Worm (Caenorhabditis elegans) whole organism, mixed stage, embryonic: ENCODE results near the gene F21F8.5.

Source experiments
- blmp-1 ChIP-seq: fragments of 150-350 bp; optimal IDR thresholded peaks from 2 replicates; lab custom pipeline; 2014; ENCODE audit warnings: missing biosample characterization, missing genetic modification characterization
- ceh-43 ChIP-seq: fragments of 200-800 bp; sonication (Bioruptor generic); optimal IDR thresholded peaks from 2 replicates; lab custom pipeline; 2018; ENCODE audit warnings: mild to moderate bottlenecking, missing genetic modification characterization, moderate library complexity, missing compliant biosample characterization
- elt-3 ChIP-seq: fragments of 150-350 bp; optimal IDR thresholded peaks from 2 replicates; lab custom pipeline; 2014; ENCODE audit warnings: missing biosample characterization, missing genetic modification characterization
- ham-2 ChIP-seq: fragments of 200-800 bp; sonication (Bioruptor generic); optimal IDR thresholded peaks from 2 replicates; lab custom pipeline; 2018; ENCODE audit warnings: mild to moderate bottlenecking, missing genetic modification characterization, missing compliant biosample characterization
- lsy-2 ChIP-seq: fragments of 150-350 bp; optimal IDR thresholded peaks from 2 replicates; lab custom pipeline; 2014; ENCODE audit warnings: missing biosample characterization, missing genetic modification characterization
- mab-5 ChIP-seq: fragments of 150-350 bp; optimal IDR thresholded peaks from 2 replicates; lab custom pipeline; 2014; ENCODE audit warnings: missing biosample characterization, missing genetic modification characterization
- snpc-4 ChIP-seq: fragments of 150-350 bp; optimal IDR thresholded peaks from 2 replicates; lab custom pipeline; 2014; ENCODE audit warnings: missing biosample characterization, missing genetic modification characterization
- unc-39 ChIP-seq: fragments of 150-350 bp; optimal IDR thresholded peaks from 2 replicates; lab custom pipeline; 2014; ENCODE audit warnings: missing biosample characterization, missing genetic modification characterization
- zip-8 ChIP-seq: fragments of 150-350 bp; optimal IDR thresholded peaks from 2 replicates; lab custom pipeline; 2014; ENCODE audit warnings: missing biosample characterization, missing genetic modification characterization

DNA sequence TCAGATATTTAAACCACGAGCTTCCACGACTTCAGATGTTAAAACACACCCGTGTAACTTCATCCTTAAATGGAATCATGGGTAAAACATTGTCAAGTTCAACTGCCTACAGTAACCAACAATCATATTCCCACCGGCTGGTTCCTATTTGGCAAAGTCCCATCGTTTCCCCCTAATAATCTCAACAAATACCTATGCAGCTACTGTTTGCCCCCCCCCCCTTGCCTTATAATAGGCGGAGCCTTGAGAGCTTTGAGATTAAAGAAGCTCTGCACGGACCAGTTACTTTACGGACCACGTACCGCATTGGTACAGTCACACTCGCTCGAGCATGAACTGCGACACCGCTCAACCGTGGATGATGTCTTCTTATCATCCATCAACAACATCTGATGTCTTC, 41.5 kb downstream of the F21F8.5 start, which contains the start of gene pax-1:
- TF ChIP-seq snpc-4 (tag; lab: Kevin White, UChicago) (no peak), mab-5 (tag; lab: Kevin White, UChicago) (no peak), blmp-1 (tag; lab: Kevin White, UChicago) (no peak), zip-8 (tag; lab: Kevin White, UChicago) (no peak), elt-3 (tag; lab: Kevin White, UChicago) (no peak), lsy-2 (tag; lab: Kevin White, UChicago) (no peak), unc-39 (tag; lab: Kevin White, UChicago) (no peak), ham-2 (no peak), ceh-43 (GFP tag; lab: Kevin White, UChicago) (no peak)
